Fruit fly (Drosophila melanogaster) whole organism, embryonic: ENCODE data around the gene CatB.

Experiments used
- Adf1 ChIP-seq: fragments of 200-800 bp; sonication (Bioruptor generic); IDR thresholded peaks from 2 replicates; pipeline ENCODE4 v1.3.6; 2022; ENCODE audit warnings: missing biosample characterization, missing genetic modification characterization
- Aef1 ChIP-seq: fragments of 200-800 bp; sonication (Bioruptor generic); IDR thresholded peaks from 3 replicates; pipeline ENCODE4 v1.3.6; 2022; ENCODE audit warnings: missing biosample characterization, missing genetic modification characterization
- Atf-2 ChIP-seq: fragments of 200-800 bp; sonication (Bioruptor generic); optimal IDR thresholded peaks from 2 replicates; lab custom pipeline; 2016; ENCODE audit warnings: missing biosample characterization, missing genetic modification characterization
- CG10543 ChIP-seq: fragments of 200-800 bp; sonication (Bioruptor generic); optimal IDR thresholded peaks from 3 replicates; lab custom pipeline; 2017; ENCODE audit warnings: missing biosample characterization, mild to moderate bottlenecking, missing genetic modification characterization, moderate library complexity
- CG11504 ChIP-seq: fragments of 200-800 bp; sonication (Bioruptor generic); optimal IDR thresholded peaks from 3 replicates; lab custom pipeline; 2019; ENCODE audit warnings: missing biosample characterization, mild to moderate bottlenecking, missing genetic modification characterization, moderate library complexity
- CG11696 ChIP-seq: fragments of 200-800 bp; sonication (Bioruptor generic); IDR thresholded peaks from 2 replicates; pipeline ENCODE4 v1.3.6; 2022; ENCODE audit warnings: missing biosample characterization, missing genetic modification characterization
- CG12659 ChIP-seq: fragments of 200-800 bp; sonication (Bioruptor generic); optimal IDR thresholded peaks from 3 replicates; lab custom pipeline; 2017; ENCODE audit warnings: mild to moderate bottlenecking, missing biosample characterization, missing genetic modification reagents, missing genetic modification characterization
- CG15514 ChIP-seq: fragments of 200-800 bp; sonication (Bioruptor generic); optimal IDR thresholded peaks from 3 replicates; lab custom pipeline; 2017; ENCODE audit warnings: missing biosample characterization, missing genetic modification characterization, mild to moderate bottlenecking, moderate library complexity, missing genetic modification reagents
- CG17186 ChIP-seq: fragments of 200-800 bp; sonication (Bioruptor generic); optimal IDR thresholded peaks from 3 replicates; lab custom pipeline; 2017; ENCODE audit warnings: missing biosample characterization, missing genetic modification reagents, missing genetic modification characterization
- CG18619 ChIP-seq: fragments of 200-800 bp; sonication (Bioruptor generic); optimal IDR thresholded peaks from 3 replicates; lab custom pipeline; 2017; ENCODE audit warnings: missing biosample characterization, mild to moderate bottlenecking, missing genetic modification characterization
- CG2116 ChIP-seq: fragments of 200-800 bp; sonication (Bioruptor generic); optimal IDR thresholded peaks from 3 replicates; lab custom pipeline; 2018; ENCODE audit warnings: missing biosample characterization, mild to moderate bottlenecking, missing genetic modification characterization
- CG33557 ChIP-seq: fragments of 200-800 bp; sonication (Bioruptor generic); optimal IDR thresholded peaks from 2 replicates; lab custom pipeline; 2019; ENCODE audit warnings: missing biosample characterization, mild to moderate bottlenecking, missing genetic modification characterization, moderate library complexity
- CG5245 ChIP-seq: fragments of 200-800 bp; sonication (Bioruptor generic); optimal IDR thresholded peaks from 3 replicates; lab custom pipeline; 2016; ENCODE audit warnings: missing biosample characterization, missing genetic modification characterization
- CG7839 ChIP-seq: fragments of 200-800 bp; sonication (Bioruptor generic); optimal IDR thresholded peaks from 3 replicates; lab custom pipeline; 2018; ENCODE audit warnings: missing biosample characterization, mild to moderate bottlenecking, missing genetic modification characterization, moderate library complexity
- CG7987 ChIP-seq: fragments of 200-800 bp; sonication (Bioruptor generic); optimal IDR thresholded peaks from 2 replicates; lab custom pipeline; 2018; ENCODE audit warnings: missing biosample characterization, mild to moderate bottlenecking, missing genetic modification characterization, moderate library complexity
- CG8478 ChIP-seq: fragments of >200 bp; optimal IDR thresholded peaks from 2 replicates; lab custom pipeline; 2018
- CG9437 ChIP-seq: fragments of 200-800 bp; sonication (Bioruptor generic); optimal IDR thresholded peaks from 2 replicates; lab custom pipeline; 2018; ENCODE audit warnings: missing biosample characterization, mild to moderate bottlenecking, missing genetic modification characterization
- CTCF ChIP-seq: fragments of 200-800 bp; sonication (Bioruptor generic); optimal IDR thresholded peaks from 2 replicates; lab custom pipeline; 2017; ENCODE audit warnings: missing biosample characterization, mild to moderate bottlenecking, missing genetic modification characterization, moderate library complexity
- CkIIα-i1 ChIP-seq: fragments of 200-800 bp; sonication (Bioruptor generic); IDR thresholded peaks from 2 replicates; pipeline ENCODE4 v1.3.6; 2022; ENCODE audit warnings: missing biosample characterization, missing genetic modification characterization
- Dp ChIP-seq: fragments of 200-800 bp; sonication (Bioruptor generic); optimal IDR thresholded peaks from 2 replicates; lab custom pipeline; 2018; ENCODE audit warnings: missing biosample characterization, mild to moderate bottlenecking, missing genetic modification characterization, moderate library complexity
- ERR ChIP-seq: fragments of 200-800 bp; sonication (Bioruptor generic); optimal IDR thresholded peaks from 2 replicates; lab custom pipeline; 2016; ENCODE audit warnings: missing biosample characterization, missing genetic modification characterization
- Ets65A ChIP-seq: fragments of 200-800 bp; sonication (Bioruptor generic); peaks from one replicate; lab custom pipeline; 2016; ENCODE audit warnings: missing biosample characterization, missing genetic modification characterization
- Gsc ChIP-seq: fragments of 200-800 bp; sonication (Bioruptor generic); IDR thresholded peaks from 2 replicates; pipeline ENCODE4 v1.3.6; 2022; ENCODE audit warnings: missing biosample characterization, missing genetic modification characterization
- Hey ChIP-seq: fragments of 200-800 bp; sonication (Bioruptor generic); optimal IDR thresholded peaks from 3 replicates; lab custom pipeline; 2018; ENCODE audit warnings: missing biosample characterization, mild to moderate bottlenecking, missing genetic modification characterization
- HmgZ ChIP-seq: fragments of 200-800 bp; sonication (Bioruptor generic); optimal IDR thresholded peaks from 2 replicates; lab custom pipeline; 2018; ENCODE audit warnings: missing biosample characterization, mild to moderate bottlenecking, missing genetic modification characterization
- Lhr ChIP-seq: fragments of 200-800 bp; sonication (Bioruptor generic); optimal IDR thresholded peaks from 3 replicates; lab custom pipeline; 2017; ENCODE audit warnings: mild to moderate bottlenecking, missing biosample characterization, missing genetic modification reagents, missing genetic modification characterization
- Mes4 ChIP-seq: fragments of 200-800 bp; sonication (Bioruptor generic); optimal IDR thresholded peaks from 2 replicates; lab custom pipeline; 2016; ENCODE audit warnings: missing biosample characterization, missing genetic modification characterization
- Myb ChIP-seq: fragments of 200-800 bp; sonication (Bioruptor generic); optimal IDR thresholded peaks from 2 replicates; lab custom pipeline; 2016; ENCODE audit warnings: missing biosample characterization, missing genetic modification characterization
- Nf-YC ChIP-seq: fragments of 200-800 bp; optimal IDR thresholded peaks from 3 replicates; lab custom pipeline; 2019; ENCODE audit warnings: missing biosample characterization, mild to moderate bottlenecking, missing genetic modification characterization, moderate library complexity
- Poxn ChIP-seq: fragments of 200-800 bp; sonication (Bioruptor generic); IDR thresholded peaks from 2 replicates; pipeline ENCODE4 v1.3.6; 2022; ENCODE audit warnings: missing biosample characterization, missing genetic modification characterization
- Side ChIP-seq: fragments of 200-800 bp; sonication (Bioruptor generic); optimal IDR thresholded peaks from 2 replicates; lab custom pipeline; 2016; ENCODE audit warnings: missing biosample characterization, missing genetic modification characterization
- Stat92E ChIP-seq, 3 experiments: fragments of >200 bp in 2 of 3; fragments of 200-800 bp in 1 of 3; sonication (Bioruptor generic) in 1 of 3; optimal IDR thresholded peaks; 2 replicates each; lab custom pipeline; 2017 to 2019; ENCODE audit warnings: missing biosample characterization in 3 of 3, missing genetic modification characterization in 3 of 3, mild to moderate bottlenecking in 1 of 3, moderate library complexity in 1 of 3
- Xrp1 ChIP-seq: fragments of 200-800 bp; sonication (Bioruptor generic); IDR thresholded peaks from 2 replicates; pipeline ENCODE4 v1.3.6; 2022; ENCODE audit warnings: missing biosample characterization, missing genetic modification characterization
- amos ChIP-seq: fragments of 200-800 bp; sonication (Bioruptor generic); IDR thresholded peaks from 2 replicates; pipeline ENCODE4 v1.3.6; 2022; ENCODE audit warnings: missing biosample characterization, missing genetic modification characterization; ENCODE audit not compliant: partially characterized antibody
- ase ChIP-seq: fragments of 200-800 bp; sonication (Bioruptor generic); IDR thresholded peaks from 3 replicates; pipeline ENCODE4 v1.3.6; 2022; ENCODE audit warnings: missing biosample characterization, missing genetic modification characterization
- dan ChIP-seq: fragments of 200-800 bp; sonication (Bioruptor generic); IDR thresholded peaks from 2 replicates; pipeline ENCODE4 v1.3.6; 2022; ENCODE audit warnings: missing biosample characterization, missing genetic modification characterization
- dimm ChIP-seq: fragments of 200-800 bp; sonication (Bioruptor generic); IDR thresholded peaks from 2 replicates; pipeline ENCODE4 v1.3.6; 2022; ENCODE audit warnings: missing biosample characterization, missing genetic modification characterization
- dpn ChIP-seq, 2 experiments: fragments of 200-800 bp; sonication (Bioruptor generic); optimal IDR thresholded peaks; 3 replicates each; lab custom pipeline; 2016; ENCODE audit warnings: missing biosample characterization in 2 of 2, missing genetic modification characterization in 2 of 2
- gfzf ChIP-seq: fragments of 200-800 bp; sonication (Bioruptor generic); optimal IDR thresholded peaks from 2 replicates; lab custom pipeline; 2016; ENCODE audit warnings: missing biosample characterization, mild to moderate bottlenecking, missing genetic modification characterization, moderate library complexity
- phol ChIP-seq: fragments of 200-800 bp; sonication (Bioruptor generic); optimal IDR thresholded peaks from 3 replicates; lab custom pipeline; 2018; ENCODE audit warnings: missing biosample characterization, mild to moderate bottlenecking, missing genetic modification characterization, moderate library complexity
- pita ChIP-seq: fragments of 200-800 bp; sonication (Bioruptor generic); optimal IDR thresholded peaks from 2 replicates; lab custom pipeline; 2017; ENCODE audit warnings: missing biosample characterization, mild to moderate bottlenecking, missing genetic modification characterization
- pros ChIP-seq: fragments of 200-800 bp; sonication (Bioruptor generic); optimal IDR thresholded peaks from 3 replicates; lab custom pipeline; 2019; ENCODE audit warnings: missing biosample characterization, mild to moderate bottlenecking, missing genetic modification characterization, moderate library complexity
- pzg ChIP-seq: fragments of 200-800 bp; sonication (Bioruptor generic); optimal IDR thresholded peaks from 3 replicates; lab custom pipeline; 2018; ENCODE audit warnings: missing biosample characterization, mild to moderate bottlenecking, missing genetic modification characterization, moderate library complexity
- row ChIP-seq: fragments of 200-800 bp; sonication (Bioruptor generic); IDR thresholded peaks from 3 replicates; pipeline ENCODE4 v1.3.6; 2022; ENCODE audit warnings: missing biosample characterization, missing genetic modification characterization
- schlank ChIP-seq: fragments of 200-800 bp; sonication (Bioruptor generic); optimal IDR thresholded peaks from 2 replicates; lab custom pipeline; 2018; ENCODE audit warnings: missing biosample characterization, mild to moderate bottlenecking, missing genetic modification characterization
- sisA ChIP-seq: fragments of 200-800 bp; sonication (Bioruptor generic); IDR thresholded peaks from 2 replicates; pipeline ENCODE4 v1.3.6; 2022; ENCODE audit warnings: missing biosample characterization, missing genetic modification characterization
- sna ChIP-seq: fragments of 200-800 bp; sonication (Bioruptor generic); IDR thresholded peaks from 2 replicates; pipeline ENCODE4 v1.3.6; 2022; ENCODE audit warnings: missing biosample characterization, missing genetic modification characterization; ENCODE audit not compliant: partially characterized antibody
- wek ChIP-seq: fragments of 200-800 bp; sonication (Bioruptor generic); optimal IDR thresholded peaks from 3 replicates; lab custom pipeline; 2018; ENCODE audit warnings: missing biosample characterization, mild to moderate bottlenecking, missing genetic modification characterization, moderate library complexity
- yki ChIP-seq: fragments of >200 bp; optimal IDR thresholded peaks from 3 replicates; lab custom pipeline; 2018
- zf30C ChIP-seq: fragments of 200-800 bp; sonication (Bioruptor generic); optimal IDR thresholded peaks from 3 replicates; lab custom pipeline; 2018; ENCODE audit warnings: missing biosample characterization, mild to moderate bottlenecking, missing genetic modification characterization

The CatB gene

dm6 chr2L:8740757-8741278, 35.4 kb downstream of the CatB start (continued):
- TF ChIP-seq Mes4 (GFP tag; lab: Kevin White, UChicago): no peak
- TF ChIP-seq dpn (GFP tag; optimal IDR thresholded peaks at IDR 0.05; lab: Kevin White, UChicago): no peak
- peak; percentile 9 for TF ChIP-seq HmgZ (tag; lab: Kevin White, UChicago)
- peak; percentile 54 for TF ChIP-seq Lhr (GFP tag; lab: Kevin White, UChicago)
- peak; percentile 8 for TF ChIP-seq CG11504 (tag; lab: Kevin White, UChicago)
- TF ChIP-seq sna (GFP tag; lab: Robert Waterston, UW): no peak
- peak; percentile 42 for TF ChIP-seq pzg (GFP tag; lab: Kevin White, UChicago)
- TF ChIP-seq CG2116 (GFP tag; lab: Kevin White, UChicago): peak; percentile 38
- TF ChIP-seq schlank: no peak
- peak; percentile 2 for TF ChIP-seq yki (lab: Kevin White, UChicago)
- peak; percentile 54 for TF ChIP-seq CG12659 (GFP tag; lab: Kevin White, UChicago)
- TF ChIP-seq CG17186 (GFP tag; lab: Kevin White, UChicago): peak; percentile 43
- TF ChIP-seq Atf-2 (GFP tag; lab: Kevin White, UChicago): no peak
- TF ChIP-seq zf30C: peak; percentile 34
- TF ChIP-seq pita (GFP tag; lab: Kevin White, UChicago): peak; percentile 81
- TF ChIP-seq Hey (tag; lab: Kevin White, UChicago): no peak
- peak; percentile 43 for TF ChIP-seq gfzf (GFP tag; lab: Kevin White, UChicago)
- no peak for TF ChIP-seq Poxn (GFP tag; lab: Robert Waterston, UW)
- TF ChIP-seq Aef1 (GFP tag; lab: Robert Waterston, UW): no peak
- peak; percentile 31 for TF ChIP-seq Ets65A (GFP tag; lab: Kevin White, UChicago)
- TF ChIP-seq Nf-YC (tag; lab: Kevin White, UChicago): peak; percentile 23
- TF ChIP-seq CG9437 (GFP tag; lab: Kevin White, UChicago): no peak
- TF ChIP-seq Adf1 (GFP tag; lab: Robert Waterston, UW): no peak
- peak; percentile 77 for TF ChIP-seq CTCF
- peak; percentile 18 for TF ChIP-seq CG15514 (GFP tag; lab: Kevin White, UChicago)
- peak; percentile 79 for TF ChIP-seq row
- TF ChIP-seq CG10543: no peak
- TF ChIP-seq Myb (GFP tag; lab: Kevin White, UChicago): peak; percentile 23
- TF ChIP-seq Dp (GFP tag; lab: Kevin White, UChicago): peak; percentile 9

dm6 chr2L:8743082-8743481, 37.7 kb downstream of the CatB start:
- TF ChIP-seq CG11696 (GFP tag; lab: Robert Waterston, UW) (no peak), Hey (tag; lab: Kevin White, UChicago) (peak; percentile 91), pros (peak; percentile 69), Nf-YC (tag; lab: Kevin White, UChicago) (no peak)

dm6 chr2L:8746350-8746759, 41.0 kb downstream of the CatB start:
- TF ChIP-seq Xrp1 (GFP tag; lab: Robert Waterston, UW) (peak; percentile 70; the same call in 1 of the 2 replicates), Side (GFP tag; lab: Kevin White, UChicago) (no peak), sisA (GFP tag; lab: Robert Waterston, UW) (peak; percentile 40; the same call in 1 of the 2 replicates), CG8478 (lab: Kevin White, UChicago) (no peak), wek (no peak), ase (GFP tag; lab: Robert Waterston, UW) (no peak), CG5245 (GFP tag; lab: Kevin White, UChicago) (peak; percentile 50), Stat92E (GFP tag; optimal IDR thresholded peaks at IDR 0.05; lab: Kevin White, UChicago) (peak in 1 of 3 experiments; percentile 25), CG7987 (no peak), dimm (GFP tag; lab: Robert Waterston, UW) (no peak), ERR (GFP tag; lab: Kevin White, UChicago) (no peak), dan (GFP tag; lab: Robert Waterston, UW) (no peak), phol (tag; lab: Kevin White, UChicago) (peak; percentile 29), CG33557 (peak; percentile 20), Gsc (no peak), CG7839 (tag; lab: Kevin White, UChicago) (peak; percentile 75), CkIIα-i1 (GFP tag; lab: Robert Waterston, UW) (no peak), CG18619 (GFP tag; lab: Kevin White, UChicago) (peak; percentile 21), amos (GFP tag; lab: Robert Waterston, UW) (no peak)
